Worm (Caenorhabditis elegans) whole organism, L1 larva: ENCODE measurements around the gene his-40.

ENCODE experiments used
- C04F5.9 ChIP-seq: sonication (generic microtip); optimal IDR thresholded peaks from 2 replicates; lab custom pipeline; 2016; ENCODE audit warnings: missing genetic modification characterization, missing compliant biosample characterization
- C16A3.4 ChIP-seq: fragments of 150-350 bp; optimal IDR thresholded peaks from 2 replicates; lab custom pipeline; 2014; ENCODE audit warnings: missing biosample characterization, missing genetic modification characterization
- aly-2 ChIP-seq: fragments of 150-350 bp; optimal IDR thresholded peaks from 2 replicates; lab custom pipeline; 2014; ENCODE audit warnings: missing biosample characterization, missing genetic modification characterization
- ama-1 ChIP-seq: fragments of 150-350 bp; optimal IDR thresholded peaks from 2 replicates; lab custom pipeline; 2014
- blmp-1 ChIP-seq: fragments of 150-350 bp; optimal IDR thresholded peaks from 2 replicates; lab custom pipeline; 2014; ENCODE audit warnings: missing biosample characterization, missing genetic modification characterization
- ceh-82 ChIP-seq, 3 experiments: fragments of 150-350 bp in 1 of 3; sonication (generic microtip) in 2 of 3; optimal IDR thresholded peaks; 2 replicates each; lab custom pipeline; 2014 to 2017; ENCODE audit warnings: missing biosample characterization in 3 of 3, missing genetic modification characterization in 3 of 3
- ces-1 ChIP-seq: fragments of 150-350 bp; optimal IDR thresholded peaks from 2 replicates; lab custom pipeline; 2014; ENCODE audit warnings: missing biosample characterization, missing genetic modification reagents, missing genetic modification characterization
- efl-1 ChIP-seq, 4 experiments: fragments of 150-350 bp; optimal IDR thresholded peaks in 3 of 4; peaks in 1 of 4; 1 replicate in 1 of 4; 2 replicates in 3 of 4; lab custom pipeline; 2014; ENCODE audit warnings: missing biosample characterization in 2 of 4, missing genetic modification characterization in 2 of 4, missing genetic modification reagents in 2 of 4
- efl-3 ChIP-seq: fragments of 200-800 bp; sonication (Bioruptor generic); optimal IDR thresholded peaks from 2 replicates; lab custom pipeline; 2018; ENCODE audit warnings: mild to moderate bottlenecking, missing genetic modification characterization, missing compliant biosample characterization
- elt-2 ChIP-seq: sonication (generic microtip); optimal IDR thresholded peaks from 2 replicates; lab custom pipeline; 2016; ENCODE audit warnings: missing genetic modification characterization, mild to moderate bottlenecking, inconsistent platforms, missing compliant biosample characterization, missing genetic modification reagents
- hlh-4 ChIP-seq: sonication (generic microtip); optimal IDR thresholded peaks from 2 replicates; lab custom pipeline; 2016; ENCODE audit warnings: mild to moderate bottlenecking, missing genetic modification characterization, missing compliant biosample characterization
- irx-1 ChIP-seq: sonication (generic microtip); optimal IDR thresholded peaks from 2 replicates; lab custom pipeline; 2016; ENCODE audit warnings: missing genetic modification characterization, missing compliant biosample characterization
- isw-1 ChIP-seq: fragments of 200-800 bp; sonication (Bioruptor generic); IDR thresholded peaks from 2 replicates; pipeline ENCODE4 v1.3.6; 2022; ENCODE audit warnings: missing genetic modification characterization, missing compliant biosample characterization
- lin-14 ChIP-seq: fragments of 200-800 bp; sonication (Bioruptor generic); optimal IDR thresholded peaks from 2 replicates; lab custom pipeline; 2018; ENCODE audit warnings: mild to moderate bottlenecking, missing genetic modification characterization, moderate library complexity, missing compliant biosample characterization
- lin-15B ChIP-seq: fragments of 150-350 bp; sonication (generic microtip); optimal IDR thresholded peaks from 3 replicates; lab custom pipeline; 2014; ENCODE audit warnings: missing biosample characterization, missing genetic modification characterization
- lin-35 ChIP-seq, 2 experiments: fragments of 150-350 bp; optimal IDR thresholded peaks; 2 replicates each; lab custom pipeline; 2014; ENCODE audit warnings: missing biosample characterization in 2 of 2, missing genetic modification characterization in 2 of 2, missing genetic modification reagents in 2 of 2
- lsy-2 ChIP-seq, 2 experiments: fragments of 150-350 bp; optimal IDR thresholded peaks; 2 replicates each; lab custom pipeline; 2014; ENCODE audit warnings: missing biosample characterization in 2 of 2, missing genetic modification characterization in 2 of 2
- mef-2 ChIP-seq: fragments of 150-350 bp; optimal IDR thresholded peaks from 2 replicates; lab custom pipeline; 2014; ENCODE audit warnings: missing biosample characterization, missing genetic modification characterization
- nhr-11 ChIP-seq: fragments of 150-350 bp; optimal IDR thresholded peaks from 2 replicates; lab custom pipeline; 2014; ENCODE audit warnings: missing biosample characterization, missing genetic modification characterization
- nhr-20 ChIP-seq: sonication (generic microtip); optimal IDR thresholded peaks from 2 replicates; lab custom pipeline; 2016; ENCODE audit warnings: mild to moderate bottlenecking, missing genetic modification characterization, missing compliant biosample characterization
- nhr-237 ChIP-seq: fragments of 150-350 bp; optimal IDR thresholded peaks from 2 replicates; lab custom pipeline; 2014; ENCODE audit warnings: missing biosample characterization, missing genetic modification characterization
- nhr-47 ChIP-seq: sonication (generic microtip); optimal IDR thresholded peaks from 2 replicates; lab custom pipeline; 2016; ENCODE audit warnings: mild to moderate bottlenecking, missing genetic modification characterization, moderate library complexity, missing compliant biosample characterization
- nhr-76 ChIP-seq: sonication (generic microtip); optimal IDR thresholded peaks from 2 replicates; lab custom pipeline; 2017; ENCODE audit warnings: missing biosample characterization, missing genetic modification characterization
- nhr-77 ChIP-seq: fragments of 150-350 bp; optimal IDR thresholded peaks from 2 replicates; lab custom pipeline; 2014; ENCODE audit warnings: missing biosample characterization, missing genetic modification characterization
- nhr-84 ChIP-seq: sonication (generic microtip); optimal IDR thresholded peaks from 2 replicates; lab custom pipeline; 2017; ENCODE audit warnings: missing biosample characterization, missing genetic modification characterization
- nhr-85 ChIP-seq: sonication (generic microtip); peaks from one replicate; lab custom pipeline; 2016; ENCODE audit warnings: missing genetic modification characterization, inconsistent platforms, missing compliant biosample characterization
- pag-3 ChIP-seq: sonication (generic microtip); optimal IDR thresholded peaks from 2 replicates; lab custom pipeline; 2017; ENCODE audit warnings: missing genetic modification characterization, mild to moderate bottlenecking, missing compliant biosample characterization, antibody characterized with exemption, borderline replicate concordance; ENCODE audit not compliant: insufficient read depth
- pax-3 ChIP-seq: fragments of 200-800 bp; sonication (Bioruptor generic); optimal IDR thresholded peaks from 2 replicates; lab custom pipeline; 2018; ENCODE audit warnings: mild to moderate bottlenecking, missing genetic modification characterization, moderate library complexity, missing compliant biosample characterization
- snu-23 ChIP-seq: sonication (generic microtip); optimal IDR thresholded peaks from 2 replicates; lab custom pipeline; 2016; ENCODE audit warnings: missing genetic modification characterization, missing compliant biosample characterization
- sox-4 ChIP-seq: sonication (generic microtip); optimal IDR thresholded peaks from 2 replicates; lab custom pipeline; 2016; ENCODE audit warnings: missing genetic modification characterization, missing compliant biosample characterization
- sptf-1 ChIP-seq: fragments of 150-350 bp; optimal IDR thresholded peaks from 2 replicates; lab custom pipeline; 2014; ENCODE audit warnings: missing biosample characterization, missing genetic modification characterization
- sup-37 ChIP-seq: fragments of 200-800 bp; sonication (Bioruptor generic); optimal IDR thresholded peaks from 2 replicates; lab custom pipeline; 2018; ENCODE audit warnings: mild to moderate bottlenecking, missing genetic modification characterization, missing compliant biosample characterization
- tlp-1 ChIP-seq: fragments of 150-350 bp; optimal IDR thresholded peaks from 2 replicates; lab custom pipeline; 2014; ENCODE audit warnings: missing biosample characterization, missing genetic modification characterization
- unc-86 ChIP-seq: sonication (generic microtip); optimal IDR thresholded peaks from 2 replicates; lab custom pipeline; 2016; ENCODE audit warnings: missing genetic modification characterization, missing compliant biosample characterization
- zip-4 ChIP-seq: fragments of 200-800 bp; sonication (Bioruptor generic); optimal IDR thresholded peaks from 2 replicates; lab custom pipeline; 2018; ENCODE audit warnings: mild to moderate bottlenecking, missing genetic modification characterization, moderate library complexity, missing compliant biosample characterization
- ztf-4 ChIP-seq: fragments of 150-350 bp; optimal IDR thresholded peaks from 2 replicates; lab custom pipeline; 2014; ENCODE audit warnings: missing biosample characterization, missing genetic modification characterization

The his-40 gene

ce11 chrX:7289565-7289964 is 20.3 kb upstream of the his-40 start:
- TF ChIP-seq C04F5.9 (no peak), nhr-237 (tag; lab: Kevin White, UChicago) (no peak), ama-1 (lab: Kevin White, UChicago) (no peak), ceh-82 (tag; optimal IDR thresholded peaks at IDR 0.05; lab: Kevin White, UChicago) (no peak), ztf-4 (tag; lab: Kevin White, UChicago) (no peak), nhr-84 (tag; lab: Kevin White, UChicago) (no peak), blmp-1 (tag; lab: Kevin White, UChicago) (no peak), nhr-11 (no peak), efl-3 (no peak), unc-86 (tag; lab: Kevin White, UChicago) (no peak), nhr-76 (no peak), nhr-85 (tag; lab: Kevin White, UChicago) (no peak), tlp-1 (tag; lab: Kevin White, UChicago) (no peak), hlh-4 (tag; lab: Kevin White, UChicago) (no peak), nhr-47 (no peak), lin-15B (no peak), pag-3 (tag; lab: Kevin White, UChicago) (no peak)

- peak; percentile 18 for TF ChIP-seq nhr-77 (tag; lab: Kevin White, UChicago)
- no peak for TF ChIP-seq ztf-4 (tag; lab: Kevin White, UChicago)
- peak; percentile 21 for TF ChIP-seq irx-1 (tag; lab: Kevin White, UChicago)
- no peak for TF ChIP-seq efl-1 (optimal IDR thresholded peaks at IDR 0.05; lab: Kevin White, UChicago)
- TF ChIP-seq efl-1 (GFP tag; optimal IDR thresholded peaks at IDR 0.05 in 1 of 2; lab: Kevin White, UChicago): peak in 1 of 2 experiments; percentile 27
- peak in 1 of 2 experiments; percentile 3 for TF ChIP-seq lsy-2 (tag; optimal IDR thresholded peaks at IDR 0.05; lab: Kevin White, UChicago)
- peak; percentile 31 for TF ChIP-seq lin-14 (GFP tag; lab: Kevin White, UChicago)
- no peak for TF ChIP-seq ces-1
- TF ChIP-seq, all 84 proteins: peak for 5
Measured at ce11 chrX:7290859-7291628, 18.9 kb upstream of the his-40 start.

DNA sequence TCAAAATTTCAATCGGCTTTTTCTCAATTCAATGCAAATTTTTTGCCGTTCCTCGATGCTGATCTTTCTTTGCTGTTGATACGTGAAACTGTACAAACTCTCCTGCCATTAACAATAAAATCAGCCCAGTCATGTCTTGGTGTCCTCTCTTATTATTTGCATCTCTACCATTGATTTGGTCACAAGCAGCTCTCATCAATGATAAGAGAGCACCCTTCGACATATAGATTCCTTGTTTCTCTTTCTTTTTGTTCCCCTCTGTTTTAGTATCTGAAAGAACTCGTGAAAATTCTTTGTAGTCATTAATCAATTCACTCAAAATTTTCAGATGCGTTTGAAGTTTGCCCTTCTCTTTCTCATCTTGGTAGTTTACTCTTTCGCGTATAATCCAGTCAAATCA is 18.1 kb upstream of the his-40 start, which contains the start of gene lron-7:
Gene lron-7, plus strand, starts transcription at position 323 of the 400 bp plus-strand sequence.
- TF ChIP-seq zip-4 (GFP tag; lab: Kevin White, UChicago) (no peak), lin-35 (GFP tag; optimal IDR thresholded peaks at IDR 0.05; lab: Kevin White, UChicago) (peak in 1 of 2 experiments; percentile 21), efl-1 (optimal IDR thresholded peaks at IDR 0.05; lab: Kevin White, UChicago) (no peak), efl-1 (GFP tag; optimal IDR thresholded peaks at IDR 0.05 in 1 of 2; lab: Kevin White, UChicago) (peak in 1 of 2 experiments; percentile 62), elt-2 (tag; lab: Kevin White, UChicago) (peak; percentile 31), isw-1 (no peak), aly-2 (tag; lab: Kevin White, UChicago) (no peak), C16A3.4 (no peak), sup-37 (GFP tag; lab: Kevin White, UChicago) (no peak), pax-3 (no peak), pag-3 (tag; lab: Kevin White, UChicago) (no peak), nhr-20 (no peak), sptf-1 (tag; lab: Kevin White, UChicago) (no peak), blmp-1 (tag; lab: Kevin White, UChicago) (no peak), snu-23 (GFP tag; lab: Kevin White, UChicago) (no peak), sox-4 (no peak)
- TF ChIP-seq, all 84 proteins: peak for 3

DNA sequence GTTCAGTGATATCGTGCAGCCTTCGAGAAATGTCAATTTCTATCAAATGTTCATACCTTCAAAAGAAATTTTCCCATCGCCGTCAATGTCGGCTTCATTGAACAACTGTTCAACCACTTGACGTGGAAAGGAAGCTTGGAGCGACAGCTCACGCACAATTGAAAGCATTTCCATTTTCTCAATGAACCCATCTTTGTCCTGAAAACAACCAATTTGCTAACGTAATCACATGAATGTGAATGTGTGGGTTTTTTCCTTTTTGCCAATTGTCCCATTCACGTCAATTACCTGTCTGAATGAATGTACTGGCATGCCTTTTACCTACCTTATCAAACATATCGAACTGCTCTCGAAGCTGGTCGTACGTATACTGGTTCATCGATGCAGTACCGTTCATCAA is 13.6 kb upstream of the his-40 start:
- no peak for TF ChIP-seq efl-1 (optimal IDR thresholded peaks at IDR 0.05; lab: Kevin White, UChicago)
- no peak for TF ChIP-seq efl-1 (GFP tag; optimal IDR thresholded peaks at IDR 0.05 in 1 of 2; lab: Kevin White, UChicago)
- no peak for TF ChIP-seq mef-2
